Worm (Caenorhabditis elegans) whole organism, late embryonic: ENCODE results near the gene srv-3.

Experiments used
- ama-1 ChIP-seq: fragments of 150-350 bp; optimal IDR thresholded peaks from 2 replicates; lab custom pipeline; 2014
- ceh-9 ChIP-seq: sonication (generic microtip); optimal IDR thresholded peaks from 2 replicates; lab custom pipeline; 2016; ENCODE audit warnings: mild to moderate bottlenecking, missing genetic modification characterization, inconsistent platforms, missing compliant biosample characterization
- fkh-10 ChIP-seq: fragments of 150-350 bp; optimal IDR thresholded peaks from 2 replicates; lab custom pipeline; 2014; ENCODE audit warnings: missing biosample characterization, missing genetic modification reagents, missing genetic modification characterization
- hlh-8 ChIP-seq: sonication (generic microtip); optimal IDR thresholded peaks from 2 replicates; lab custom pipeline; 2016; ENCODE audit warnings: missing genotype, missing genetic modification characterization, missing compliant biosample characterization
- nfya-1 ChIP-seq: sonication (generic microtip); optimal IDR thresholded peaks from 2 replicates; lab custom pipeline; 2017; ENCODE audit warnings: missing genetic modification characterization, mild to moderate bottlenecking, missing compliant biosample characterization, antibody characterized with exemption, moderate library complexity
- nhr-11 ChIP-seq: fragments of 150-350 bp; optimal IDR thresholded peaks from 2 replicates; lab custom pipeline; 2014; ENCODE audit warnings: missing biosample characterization, missing genetic modification characterization
- npax-4 ChIP-seq: sonication (generic microtip); optimal IDR thresholded peaks from 2 replicates; lab custom pipeline; 2016; ENCODE audit warnings: missing genetic modification characterization, missing compliant biosample characterization
- pha-4 ChIP-seq: fragments of 150-350 bp; optimal IDR thresholded peaks from 2 replicates; lab custom pipeline; 2018; ENCODE audit warnings: missing biosample characterization, missing genetic modification reagents, missing genetic modification characterization
- tbx-2 ChIP-seq: sonication (generic microtip); optimal IDR thresholded peaks from 2 replicates; lab custom pipeline; 2016; ENCODE audit warnings: missing genetic modification characterization, missing compliant biosample characterization

ce11 chrV:19671816-19672215, 36.9 kb downstream of the srv-3 start:
- no peak for TF ChIP-seq pha-4 (tag; lab: Kevin White, UChicago)
- no peak for TF ChIP-seq npax-4 (tag; lab: Kevin White, UChicago)
- TF ChIP-seq nfya-1 (tag; lab: Kevin White, UChicago) = no peak
- no peak for TF ChIP-seq fkh-10
- TF ChIP-seq ceh-9 (tag; lab: Kevin White, UChicago) = no peak
- TF ChIP-seq nhr-11 = no peak
- TF ChIP-seq ama-1 (lab: Kevin White, UChicago) = no peak
- TF ChIP-seq tbx-2 = no peak
- no peak for TF ChIP-seq hlh-8 (tag; lab: Kevin White, UChicago)
